Fruit fly (Drosophila melanogaster) whole organism, embryonic: ENCODE measurements around the gene Catsup.

Source experiments
- ATbp ChIP-seq: fragments of 200-800 bp; sonication (Bioruptor generic); optimal IDR thresholded peaks from 2 replicates; lab custom pipeline; 2017; ENCODE audit warnings: missing biosample characterization, mild to moderate bottlenecking, missing genetic modification characterization, missing genetic modification reagents
- CG11085 ChIP-seq: fragments of 200-800 bp; sonication (Bioruptor generic); IDR thresholded peaks from 2 replicates; pipeline ENCODE4 v1.3.6; 2022; ENCODE audit warnings: missing biosample characterization, missing genetic modification characterization
- CG15269 ChIP-seq: fragments of 200-800 bp; sonication (Bioruptor generic); optimal IDR thresholded peaks from 2 replicates; lab custom pipeline; 2018; ENCODE audit warnings: missing biosample characterization, mild to moderate bottlenecking, missing genetic modification characterization, moderate library complexity
- CG15514 ChIP-seq: fragments of 200-800 bp; sonication (Bioruptor generic); optimal IDR thresholded peaks from 3 replicates; lab custom pipeline; 2017; ENCODE audit warnings: missing biosample characterization, missing genetic modification characterization, mild to moderate bottlenecking, moderate library complexity, missing genetic modification reagents
- CG18476 ChIP-seq: fragments of 200-800 bp; sonication (Bioruptor generic); optimal IDR thresholded peaks from 2 replicates; lab custom pipeline; 2016; ENCODE audit warnings: missing biosample characterization, mild to moderate bottlenecking, missing genetic modification characterization
- Taf1 ChIP-seq: fragments of 200-800 bp; sonication (Bioruptor generic); IDR thresholded peaks from 2 replicates; pipeline ENCODE4 v1.3.6; 2022; ENCODE audit warnings: missing biosample characterization, missing genetic modification characterization
- gfzf ChIP-seq: fragments of 200-800 bp; sonication (Bioruptor generic); optimal IDR thresholded peaks from 2 replicates; lab custom pipeline; 2016; ENCODE audit warnings: missing biosample characterization, mild to moderate bottlenecking, missing genetic modification characterization, moderate library complexity
- nerfin-1 ChIP-seq: fragments of 200-800 bp; sonication (Bioruptor generic); optimal IDR thresholded peaks from 3 replicates; lab custom pipeline; 2019; ENCODE audit warnings: missing biosample characterization, mild to moderate bottlenecking, missing genetic modification characterization, moderate library complexity
- psq ChIP-seq: fragments of 200-800 bp; sonication (Bioruptor generic); optimal IDR thresholded peaks from 2 replicates; lab custom pipeline; 2017; ENCODE audit warnings: missing biosample characterization, missing genetic modification characterization
- sens ChIP-seq: fragments of 200-800 bp; sonication (Bioruptor generic); peaks from one replicate; lab custom pipeline; 2016; ENCODE audit warnings: missing biosample characterization, missing genetic modification characterization

DNA sequence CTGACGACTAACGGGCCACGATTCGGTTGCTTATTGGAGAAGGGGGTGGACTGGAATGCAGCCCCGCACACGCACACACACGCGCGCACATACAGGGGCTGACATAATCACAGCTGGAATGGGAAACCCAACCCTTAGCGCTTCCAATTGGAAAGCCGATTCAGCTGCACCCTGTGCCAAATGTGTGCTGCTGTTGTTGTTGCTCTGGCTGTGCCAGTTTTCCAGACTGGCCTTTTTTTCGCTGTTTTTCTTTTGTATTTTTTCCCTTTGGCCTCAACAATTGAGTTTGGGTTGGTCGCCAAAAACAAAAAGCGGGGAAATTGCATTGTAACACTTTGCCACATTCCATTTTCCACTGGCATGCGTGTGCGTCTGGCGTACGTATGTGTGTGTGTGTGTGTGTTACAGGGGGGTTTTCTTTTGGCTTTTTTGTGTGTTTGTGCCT is 41.7 kb downstream of the Catsup start:
- TF ChIP-seq CG11085 (GFP tag; lab: Robert Waterston, UW): no peak
- TF ChIP-seq CG18476 (GFP tag; lab: Kevin White, UChicago): no peak
- no peak for TF ChIP-seq gfzf (GFP tag; lab: Kevin White, UChicago)
- TF ChIP-seq psq: no peak
- TF ChIP-seq Taf1 (GFP tag; lab: Robert Waterston, UW): no peak
- no peak for TF ChIP-seq nerfin-1 (tag; lab: Kevin White, UChicago)
- TF ChIP-seq CG15269 (tag; lab: Kevin White, UChicago): no peak
- TF ChIP-seq CG15514: no peak
- no peak for TF ChIP-seq ATbp (GFP tag; lab: Kevin White, UChicago)
- TF ChIP-seq sens (GFP tag; lab: Kevin White, UChicago): no peak
